Worm (Caenorhabditis elegans) whole organism, young adult: ENCODE measurements around the gene R09F10.1.

Experiments
- B0019.2 ChIP-seq: fragments of 200-800 bp; sonication (Bioruptor generic); conservative IDR thresholded peaks from 2 replicates; pipeline ENCODE4 v1.3.6; 2022; ENCODE audit warnings: missing genetic modification reagents, missing genetic modification characterization, missing compliant biosample characterization
- B0261.1 ChIP-seq: sonication (generic microtip); optimal IDR thresholded peaks from 2 replicates; lab custom pipeline; 2016; ENCODE audit warnings: mild to moderate bottlenecking, missing genetic modification characterization, moderate library complexity, missing compliant biosample characterization
- B0336.3 ChIP-seq: fragments of 200-800 bp; sonication (Bioruptor generic); IDR thresholded peaks from 2 replicates; pipeline ENCODE4 v1.3.6; 2022; ENCODE audit warnings: missing genetic modification characterization, missing compliant biosample characterization
- F22D6.2 ChIP-seq: sonication (generic microtip); optimal IDR thresholded peaks from 2 replicates; lab custom pipeline; 2016; ENCODE audit warnings: mild to moderate bottlenecking, missing genetic modification characterization, missing compliant biosample characterization
- F33H1.4 ChIP-seq: fragments of 200-800 bp; sonication (Bioruptor generic); IDR thresholded peaks from 2 replicates; pipeline ENCODE4 v1.3.6; 2022; ENCODE audit warnings: missing genetic modification reagents, missing genetic modification characterization, missing compliant biosample characterization
- F37B4.10 ChIP-seq: fragments of 200-800 bp; sonication (Bioruptor generic); IDR thresholded peaks from 2 replicates; pipeline ENCODE4 v1.3.6; 2022; ENCODE audit warnings: missing genetic modification characterization, missing compliant biosample characterization
- F39B2.1 ChIP-seq: fragments of 200-800 bp; sonication (Bioruptor generic); IDR thresholded peaks from 2 replicates; pipeline ENCODE4 v1.3.6; 2022; ENCODE audit warnings: missing genetic modification reagents, missing genetic modification characterization, missing compliant biosample characterization
- F49E8.2 ChIP-seq: sonication (generic microtip); optimal IDR thresholded peaks from 3 replicates; lab custom pipeline; 2017; ENCODE audit warnings: missing genetic modification characterization, mild to moderate bottlenecking, missing compliant biosample characterization, antibody characterized with exemption, moderate library complexity; ENCODE audit not compliant: insufficient read depth
- F57C9.4 ChIP-seq: sonication (generic microtip); optimal IDR thresholded peaks from 2 replicates; lab custom pipeline; 2017; ENCODE audit warnings: mild to moderate bottlenecking, missing genetic modification characterization, missing compliant biosample characterization
- Y56A3A.18 ChIP-seq: fragments of 200-800 bp; sonication (Bioruptor generic); IDR thresholded peaks from 2 replicates; pipeline ENCODE4 v1.3.6; 2022; ENCODE audit warnings: missing genetic modification reagents, missing genetic modification characterization, missing compliant biosample characterization
- Y95B8A.8 ChIP-seq: fragments of 200-800 bp; sonication (Bioruptor generic); IDR thresholded peaks from 2 replicates; pipeline ENCODE4 v1.3.6; 2022; ENCODE audit warnings: missing genetic modification reagents, missing genetic modification characterization, missing compliant biosample characterization
- ZK185.1 ChIP-seq: sonication (generic microtip); optimal IDR thresholded peaks from 2 replicates; lab custom pipeline; 2016; ENCODE audit warnings: mild to moderate bottlenecking, missing genetic modification characterization, missing compliant biosample characterization; ENCODE audit not compliant: poor library complexity, severe bottlenecking
- attf-5 ChIP-seq: fragments of 200-800 bp; sonication (Bioruptor generic); optimal IDR thresholded peaks from 2 replicates; lab custom pipeline; 2018; ENCODE audit warnings: mild to moderate bottlenecking, missing genetic modification characterization, missing compliant biosample characterization
- bed-1 ChIP-seq: fragments of 200-800 bp; sonication (Bioruptor generic); IDR thresholded peaks from 2 replicates; pipeline ENCODE4 v1.3.6; 2022; ENCODE audit warnings: missing genetic modification reagents, missing genetic modification characterization, missing compliant biosample characterization
- cebp-1 ChIP-seq, 2 experiments: fragments of 200-800 bp in 1 of 2; sonication (Bioruptor generic) in 1 of 2; sonication (generic microtip) in 1 of 2; IDR thresholded peaks in 1 of 2; optimal IDR thresholded peaks in 1 of 2; 2 replicates each; pipeline versions ENCODE4 v1.3.6 to Lab custom; 2017 to 2022; ENCODE audit warnings: missing compliant biosample characterization in 2 of 2, missing genetic modification characterization in 2 of 2, mild to moderate bottlenecking in 1 of 2, missing genetic modification reagents in 1 of 2, moderate library complexity in 1 of 2
- cebp-2 ChIP-seq: fragments of 200-800 bp; sonication (Bioruptor generic); IDR thresholded peaks from 2 replicates; pipeline ENCODE4 v1.3.6; 2022; ENCODE audit warnings: missing genetic modification characterization, missing compliant biosample characterization
- ceh-100 ChIP-seq: fragments of 200-800 bp; sonication (Bioruptor generic); IDR thresholded peaks from 2 replicates; pipeline ENCODE4 v1.3.6; 2022; ENCODE audit warnings: missing genetic modification reagents, missing genetic modification characterization, missing compliant biosample characterization
- ceh-91 ChIP-seq: fragments of 200-800 bp; sonication (Bioruptor generic); IDR thresholded peaks from 2 replicates; pipeline ENCODE4 v1.3.6; 2022; ENCODE audit warnings: missing genetic modification reagents, missing genetic modification characterization, missing compliant biosample characterization
- dpff-1 ChIP-seq: sonication (generic microtip); optimal IDR thresholded peaks from 2 replicates; lab custom pipeline; 2017; ENCODE audit warnings: mild to moderate bottlenecking, missing genetic modification characterization, missing compliant biosample characterization
- efl-1 ChIP-seq: fragments of 150-350 bp; optimal IDR thresholded peaks from 2 replicates; lab custom pipeline; 2014; ENCODE audit warnings: missing biosample characterization, missing genetic modification reagents, missing genetic modification characterization
- egl-44 ChIP-seq: fragments of 200-800 bp; sonication (Bioruptor generic); IDR thresholded peaks from 2 replicates; pipeline ENCODE4 v1.3.6; 2022; ENCODE audit warnings: missing genetic modification reagents, missing genetic modification characterization, missing compliant biosample characterization
- him-1 ChIP-seq: sonication (generic microtip); optimal IDR thresholded peaks from 2 replicates; lab custom pipeline; 2016; ENCODE audit warnings: missing genotype, missing genetic modification reagents, missing genetic modification characterization, missing compliant biosample characterization
- hmg-1.2 ChIP-seq: fragments of 200-800 bp; sonication (Bioruptor generic); IDR thresholded peaks from 2 replicates; pipeline ENCODE4 v1.3.6; 2022; ENCODE audit warnings: missing genetic modification reagents, missing genetic modification characterization, missing compliant biosample characterization
- hmg-20 ChIP-seq: fragments of 200-800 bp; sonication (Bioruptor generic); IDR thresholded peaks from 2 replicates; pipeline ENCODE4 v1.3.6; 2022; ENCODE audit warnings: missing genetic modification reagents, missing genetic modification characterization, missing compliant biosample characterization
- lsl-1 ChIP-seq: fragments of 200-800 bp; sonication (Bioruptor generic); optimal IDR thresholded peaks from 2 replicates; lab custom pipeline; 2018; ENCODE audit warnings: mild to moderate bottlenecking, missing genetic modification characterization, moderate library complexity, missing compliant biosample characterization
- mcd-1 ChIP-seq: fragments of 200-800 bp; sonication (Bioruptor generic); IDR thresholded peaks from 2 replicates; pipeline ENCODE4 v1.3.6; 2022; ENCODE audit warnings: missing genetic modification reagents, missing genetic modification characterization, missing compliant biosample characterization
- mes-4 ChIP-seq: sonication (generic microtip); optimal IDR thresholded peaks from 2 replicates; lab custom pipeline; 2016; ENCODE audit warnings: missing genotype, missing genetic modification characterization, missing compliant biosample characterization
- nfya-2 ChIP-seq: fragments of 200-800 bp; sonication (Bioruptor generic); IDR thresholded peaks from 2 replicates; pipeline ENCODE4 v1.3.6; 2022; ENCODE audit warnings: missing genetic modification reagents, missing genetic modification characterization, missing compliant biosample characterization
- nhr-120 ChIP-seq: fragments of 200-800 bp; sonication (Bioruptor generic); IDR thresholded peaks from 2 replicates; pipeline ENCODE4 v1.3.6; 2022; ENCODE audit warnings: missing genetic modification characterization, missing compliant biosample characterization
- nhr-179 ChIP-seq: sonication (generic microtip); optimal IDR thresholded peaks from 2 replicates; lab custom pipeline; 2016; ENCODE audit warnings: mild to moderate bottlenecking, missing genetic modification characterization, missing compliant biosample characterization
- nhr-27 ChIP-seq: fragments of 200-800 bp; sonication (Bioruptor generic); optimal IDR thresholded peaks from 2 replicates; lab custom pipeline; 2018; ENCODE audit warnings: mild to moderate bottlenecking, missing genetic modification characterization, moderate library complexity, missing compliant biosample characterization
- nhr-80 ChIP-seq: sonication (generic microtip); optimal IDR thresholded peaks from 2 replicates; lab custom pipeline; 2016; ENCODE audit warnings: missing genetic modification characterization, missing compliant biosample characterization
- nhr-90 ChIP-seq: sonication (generic microtip); optimal IDR thresholded peaks from 2 replicates; lab custom pipeline; 2016; ENCODE audit warnings: missing genotype, mild to moderate bottlenecking, missing genetic modification characterization, missing compliant biosample characterization
- pbrm-1 ChIP-seq: fragments of 200-800 bp; sonication (Bioruptor generic); IDR thresholded peaks from 2 replicates; pipeline ENCODE4 v1.3.6; 2022; ENCODE audit warnings: missing genetic modification reagents, missing genetic modification characterization, missing compliant biosample characterization
- rcor-1 ChIP-seq: fragments of 200-800 bp; sonication (Bioruptor generic); IDR thresholded peaks from 2 replicates; pipeline ENCODE4 v1.3.6; 2022; ENCODE audit warnings: missing genetic modification reagents, missing genetic modification characterization, missing compliant biosample characterization
- repo-1 ChIP-seq: sonication (generic microtip); optimal IDR thresholded peaks from 2 replicates; lab custom pipeline; 2017; ENCODE audit warnings: mild to moderate bottlenecking, missing genetic modification characterization, missing compliant biosample characterization
- sea-2 ChIP-seq: fragments of 200-800 bp; sonication (Bioruptor generic); IDR thresholded peaks from 2 replicates; pipeline ENCODE4 v1.3.6; 2022; ENCODE audit warnings: missing genetic modification characterization, missing compliant biosample characterization
- snpc-1.1 ChIP-seq: sonication (generic microtip); optimal IDR thresholded peaks from 2 replicates; lab custom pipeline; 2017; ENCODE audit warnings: missing genetic modification characterization, mild to moderate bottlenecking, missing compliant biosample characterization, antibody characterized with exemption, moderate library complexity, missing genotype, missing genetic modification reagents; ENCODE audit not compliant: insufficient read depth
- ztf-18 ChIP-seq: sonication (generic microtip); optimal IDR thresholded peaks from 2 replicates; lab custom pipeline; 2016; ENCODE audit warnings: missing genotype, mild to moderate bottlenecking, missing genetic modification characterization, missing compliant biosample characterization
- ztf-22 ChIP-seq: fragments of 200-800 bp; sonication (Bioruptor generic); optimal IDR thresholded peaks from 2 replicates; lab custom pipeline; 2018; ENCODE audit warnings: mild to moderate bottlenecking, missing genetic modification characterization, moderate library complexity, missing compliant biosample characterization
- ztf-3 ChIP-seq: fragments of 200-800 bp; sonication (Bioruptor generic); optimal IDR thresholded peaks from 2 replicates; lab custom pipeline; 2018; ENCODE audit warnings: mild to moderate bottlenecking, missing genetic modification characterization, missing compliant biosample characterization

The R09F10.1 gene

DNA sequence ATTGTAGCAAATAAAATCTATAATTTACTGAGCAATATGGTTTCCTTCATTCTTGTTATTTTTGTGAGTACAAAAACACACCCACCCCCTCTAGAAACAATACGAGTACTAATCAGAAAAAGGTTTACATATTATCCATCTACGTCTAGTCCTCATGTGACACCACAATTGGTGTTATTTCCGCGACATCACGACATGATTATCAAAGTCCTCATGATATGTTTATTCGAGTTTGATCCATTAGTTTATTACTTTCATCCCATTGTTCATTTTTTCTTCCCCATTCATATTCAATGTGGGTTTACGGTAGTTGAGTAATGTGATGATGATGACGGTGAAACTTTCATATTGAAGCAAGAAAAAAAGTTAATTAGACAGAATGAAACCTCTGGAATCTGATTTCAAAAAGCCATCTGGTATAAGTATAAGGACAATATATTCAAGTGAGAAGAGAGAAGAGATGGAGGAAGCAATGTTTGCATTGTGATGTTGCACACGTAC is 30.9 kb downstream of the R09F10.1 start:
- TF ChIP-seq attf-5 (GFP tag; lab: Kevin White, UChicago) (no peak), B0261.1 (tag; lab: Kevin White, UChicago) (no peak), nhr-179 (tag; lab: Kevin White, UChicago) (no peak), ztf-3 (GFP tag; lab: Kevin White, UChicago) (no peak), efl-1 (GFP tag; lab: Kevin White, UChicago) (no peak)

DNA sequence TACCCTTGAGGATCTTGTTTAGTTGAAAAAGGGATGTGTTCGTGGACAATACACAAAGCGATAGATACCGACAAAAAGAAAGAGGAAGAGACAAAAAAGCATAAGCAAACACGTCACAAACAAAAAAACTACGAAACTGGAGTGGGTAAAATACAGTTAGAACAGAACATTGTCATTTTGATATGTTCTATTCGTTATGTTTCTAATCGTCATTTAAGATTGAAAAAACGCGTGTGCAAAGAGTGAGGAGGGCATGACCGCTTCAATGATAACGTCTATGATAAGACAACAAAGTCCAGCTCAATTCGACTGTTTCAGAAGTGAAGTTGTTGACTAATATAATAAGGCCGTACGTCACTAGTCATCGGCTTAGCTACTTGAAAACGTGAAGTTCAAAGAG is 32.0 kb downstream of the R09F10.1 start:
- TF ChIP-seq nhr-90 (tag; lab: Kevin White, UChicago) (peak; percentile 9), nhr-80 (tag; lab: Kevin White, UChicago) (peak; percentile 94), pbrm-1 (GFP tag; lab: Robert Waterston, UW) (no peak)

DNA sequence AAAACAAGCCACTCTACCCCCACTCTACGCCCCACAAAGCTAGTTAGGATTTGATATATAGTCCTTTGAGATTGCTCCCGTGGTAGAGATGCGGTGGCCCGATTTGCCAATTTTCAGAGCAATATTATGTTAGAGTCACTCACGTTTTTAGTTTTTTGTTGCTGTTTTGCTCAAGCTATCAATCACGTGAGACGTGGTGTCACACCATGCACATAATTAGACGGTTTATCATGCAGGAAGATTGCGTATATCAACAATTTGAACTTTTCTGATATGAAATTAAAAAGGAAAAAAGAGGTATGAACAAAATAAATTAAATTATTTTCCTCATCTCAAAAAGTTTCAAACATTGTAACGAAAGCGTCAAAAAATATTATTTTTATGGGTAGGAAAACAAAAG is 32.9 kb downstream of the R09F10.1 start:
- TF ChIP-seq F37B4.10 (GFP tag; lab: Robert Waterston, UW) (no peak), snpc-1.1 (tag; lab: Kevin White, UChicago) (no peak), nfya-2 (GFP tag; lab: Robert Waterston, UW) (no peak), B0261.1 (tag; lab: Kevin White, UChicago) (no peak), cebp-2 (GFP tag; lab: Robert Waterston, UW) (no peak), ZK185.1 (tag; lab: Kevin White, UChicago) (no peak), nhr-80 (tag; lab: Kevin White, UChicago) (peak; percentile 51)
- TF ChIP-seq, all 124 proteins: peak for 1

DNA sequence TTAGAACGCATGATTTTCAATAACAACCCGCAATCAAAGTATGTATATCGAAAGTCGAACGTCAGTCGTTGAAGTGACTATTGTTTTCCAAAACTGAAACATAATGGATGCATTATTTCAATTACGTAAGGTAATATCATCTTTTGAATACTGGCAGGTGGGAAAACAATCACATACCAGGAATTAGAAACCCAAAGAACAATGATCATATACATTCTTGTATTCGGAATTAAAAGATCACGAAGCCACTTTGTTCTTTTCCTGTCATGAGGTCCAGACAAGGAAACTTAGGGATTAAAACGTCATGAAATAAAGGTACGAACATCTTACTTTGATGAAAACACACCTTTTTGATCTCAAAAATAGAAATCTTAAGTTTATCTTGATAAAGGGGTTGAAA is 39.0 kb downstream of the R09F10.1 start:
- no peak for TF ChIP-seq rcor-1 (GFP tag; lab: Robert Waterston, UW)
- TF ChIP-seq F22D6.2 (tag; lab: Kevin White, UChicago): no peak
- TF ChIP-seq nhr-179 (tag; lab: Kevin White, UChicago): no peak
- no peak for TF ChIP-seq egl-44 (GFP tag; lab: Robert Waterston, UW)
- TF ChIP-seq F39B2.1 (GFP tag; lab: Robert Waterston, UW): no peak
- no peak for TF ChIP-seq mcd-1
- TF ChIP-seq hmg-1.2 (GFP tag; lab: Robert Waterston, UW): no peak
- no peak for TF ChIP-seq ceh-91 (GFP tag; lab: Robert Waterston, UW)
- no peak for TF ChIP-seq B0019.2 (GFP tag; lab: Robert Waterston, UW)
- no peak for TF ChIP-seq ztf-18 (tag; lab: Kevin White, UChicago)
- TF ChIP-seq F49E8.2 (tag; lab: Kevin White, UChicago): no peak
- TF ChIP-seq sea-2: no peak

DNA sequence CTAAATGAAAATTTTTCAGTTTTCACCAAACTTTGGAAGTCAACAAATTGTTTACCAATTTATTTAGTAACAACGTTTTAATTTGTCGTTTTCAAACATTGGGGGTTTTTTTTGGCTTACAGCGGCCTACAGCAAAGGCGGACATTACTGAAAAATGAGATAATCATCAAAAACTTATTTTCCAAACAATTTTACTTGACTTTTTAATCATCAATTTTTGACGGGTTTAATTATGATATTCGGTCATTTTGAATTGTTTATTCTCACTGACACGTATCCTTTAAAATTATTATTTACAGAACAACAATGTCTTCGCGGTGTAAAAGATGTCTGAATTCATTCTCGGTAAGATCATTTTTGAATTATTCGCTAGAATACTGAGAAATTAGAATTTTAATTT is 44.2 kb downstream of the R09F10.1 start, which contains the start of gene F40B5.2:
TSS of gene F40B5.2 (plus strand) at position 301 of the 400 bp plus-strand sequence.
- TF ChIP-seq bed-1 (GFP tag; lab: Robert Waterston, UW) (no peak), attf-5 (GFP tag; lab: Kevin White, UChicago) (no peak), B0336.3 (no peak), mes-4 (tag; lab: Kevin White, UChicago) (no peak), nhr-120 (GFP tag; lab: Robert Waterston, UW) (no peak), nhr-90 (tag; lab: Kevin White, UChicago) (no peak), ceh-91 (GFP tag; lab: Robert Waterston, UW) (no peak), repo-1 (no peak), Y56A3A.18 (GFP tag; lab: Robert Waterston, UW) (no peak), Y95B8A.8 (no peak), lsl-1 (no peak), ceh-100 (GFP tag; lab: Robert Waterston, UW) (no peak), ztf-22 (GFP tag; lab: Kevin White, UChicago) (no peak), nhr-27 (tag; lab: Kevin White, UChicago) (no peak), F57C9.4 (tag; lab: Kevin White, UChicago) (no peak), dpff-1 (no peak), F33H1.4 (GFP tag; lab: Robert Waterston, UW) (no peak), cebp-1 (GFP tag; IDR thresholded peaks at IDR 0.05; lab: Robert Waterston, UW) (no peak), cebp-1 (tag; optimal IDR thresholded peaks at IDR 0.05; lab: Kevin White, UChicago) (no peak), hmg-20 (GFP tag; lab: Robert Waterston, UW) (no peak), him-1 (tag; lab: Kevin White, UChicago) (no peak)
